Fruit fly (Drosophila melanogaster) whole organism, pupa: Measurements from ENCODE around the gene CG3226.

Experiments used
- CG10348 ChIP-seq: fragments of 200-800 bp; sonication (Bioruptor generic); IDR thresholded peaks from 2 replicates; pipeline ENCODE4 v1.3.6; 2022; ENCODE audit warnings: missing biosample characterization, missing genetic modification characterization
- CG12605 ChIP-seq: fragments of 200-800 bp; sonication (Bioruptor generic); IDR thresholded peaks from 2 replicates; pipeline ENCODE4 v1.3.6; 2022; ENCODE audit warnings: missing biosample characterization, missing genetic modification characterization
- CG13204 ChIP-seq: fragments of 200-800 bp; sonication (Bioruptor generic); optimal IDR thresholded peaks from 2 replicates; lab custom pipeline; 2018; ENCODE audit warnings: missing biosample characterization, mild to moderate bottlenecking, missing genetic modification characterization, moderate library complexity
- CG14655 ChIP-seq: fragments of 200-800 bp; sonication (Bioruptor generic); optimal IDR thresholded peaks from 3 replicates; lab custom pipeline; 2017; ENCODE audit warnings: mild to moderate bottlenecking, missing biosample characterization, missing genetic modification reagents, missing genetic modification characterization
- CG15710 ChIP-seq: fragments of 200-800 bp; sonication (Bioruptor generic); optimal IDR thresholded peaks from 2 replicates; lab custom pipeline; 2018; ENCODE audit warnings: missing biosample characterization, mild to moderate bottlenecking, missing genetic modification characterization, moderate library complexity
- CG17806 ChIP-seq: fragments of 200-800 bp; sonication (Bioruptor generic); optimal IDR thresholded peaks from 2 replicates; lab custom pipeline; 2018; ENCODE audit warnings: missing biosample characterization, mild to moderate bottlenecking, missing genetic modification characterization, moderate library complexity
- CG32121 ChIP-seq: fragments of 200-800 bp; sonication (Bioruptor generic); IDR thresholded peaks from 2 replicates; pipeline ENCODE4 v1.3.6; 2022; ENCODE audit warnings: missing biosample characterization, missing genetic modification characterization
- CG34367 ChIP-seq: fragments of 200-800 bp; sonication (Bioruptor generic); optimal IDR thresholded peaks from 2 replicates; lab custom pipeline; 2018; ENCODE audit warnings: missing biosample characterization, mild to moderate bottlenecking, missing genetic modification characterization
- CG4496 ChIP-seq: fragments of 200-800 bp; sonication (Bioruptor generic); IDR thresholded peaks from 3 replicates; pipeline ENCODE4 v1.3.6; 2022; ENCODE audit warnings: missing biosample characterization, missing genetic modification characterization
- CG8159 ChIP-seq: fragments of 200-800 bp; sonication (Bioruptor generic); optimal IDR thresholded peaks from 3 replicates; lab custom pipeline; 2018; ENCODE audit warnings: missing biosample characterization, mild to moderate bottlenecking, missing genetic modification characterization, moderate library complexity
- CG8301 ChIP-seq: fragments of 200-800 bp; sonication (Bioruptor generic); optimal IDR thresholded peaks from 2 replicates; lab custom pipeline; 2018; ENCODE audit warnings: missing biosample characterization, mild to moderate bottlenecking, missing genetic modification characterization
- CG9948 ChIP-seq: fragments of 200-800 bp; sonication (Bioruptor generic); optimal IDR thresholded peaks from 2 replicates; lab custom pipeline; 2018; ENCODE audit warnings: missing biosample characterization, mild to moderate bottlenecking, missing genetic modification characterization, moderate library complexity
- D1 ChIP-seq: fragments of 200-800 bp; sonication (Bioruptor generic); optimal IDR thresholded peaks from 2 replicates; lab custom pipeline; 2018; ENCODE audit warnings: missing biosample characterization, mild to moderate bottlenecking, missing genetic modification characterization, moderate library complexity
- EcR ChIP-seq: fragments of 200-800 bp; sonication (Bioruptor generic); optimal IDR thresholded peaks from 3 replicates; lab custom pipeline; 2019; ENCODE audit warnings: missing biosample characterization, missing genetic modification characterization, mild to moderate bottlenecking, moderate library complexity, missing genetic modification reagents
- Ets98B ChIP-seq: fragments of 200-800 bp; sonication (Bioruptor generic); IDR thresholded peaks from 2 replicates; pipeline ENCODE4 v1.3.6; 2022; ENCODE audit warnings: missing biosample characterization, missing genetic modification characterization
- Pif1A ChIP-seq: fragments of 200-800 bp; sonication (Bioruptor generic); optimal IDR thresholded peaks from 3 replicates; lab custom pipeline; 2016; ENCODE audit warnings: missing biosample characterization, missing genetic modification characterization
- Pif1B ChIP-seq: fragments of 200-800 bp; sonication (Bioruptor generic); optimal IDR thresholded peaks from 3 replicates; lab custom pipeline; 2016; ENCODE audit warnings: missing biosample characterization, missing genetic modification characterization
- Snoo ChIP-seq: fragments of 200-800 bp; sonication (Bioruptor generic); optimal IDR thresholded peaks from 3 replicates; lab custom pipeline; 2017; ENCODE audit warnings: missing biosample characterization, mild to moderate bottlenecking, missing genetic modification characterization, inconsistent platforms
- fd96Ca ChIP-seq: fragments of 200-800 bp; sonication (Bioruptor generic); IDR thresholded peaks from 3 replicates; pipeline ENCODE4 v1.3.6; 2022; ENCODE audit warnings: missing biosample characterization, missing genetic modification characterization
- gl ChIP-seq: fragments of 200-800 bp; sonication (Bioruptor generic); optimal IDR thresholded peaks from 2 replicates; lab custom pipeline; 2018; ENCODE audit warnings: missing biosample characterization, mild to moderate bottlenecking, missing genetic modification characterization
- rn ChIP-seq: fragments of 200-800 bp; sonication (Bioruptor generic); IDR thresholded peaks from 2 replicates; pipeline ENCODE4 v1.3.6; 2022; ENCODE audit warnings: missing biosample characterization, missing genetic modification characterization

Gene CG3226

DNA sequence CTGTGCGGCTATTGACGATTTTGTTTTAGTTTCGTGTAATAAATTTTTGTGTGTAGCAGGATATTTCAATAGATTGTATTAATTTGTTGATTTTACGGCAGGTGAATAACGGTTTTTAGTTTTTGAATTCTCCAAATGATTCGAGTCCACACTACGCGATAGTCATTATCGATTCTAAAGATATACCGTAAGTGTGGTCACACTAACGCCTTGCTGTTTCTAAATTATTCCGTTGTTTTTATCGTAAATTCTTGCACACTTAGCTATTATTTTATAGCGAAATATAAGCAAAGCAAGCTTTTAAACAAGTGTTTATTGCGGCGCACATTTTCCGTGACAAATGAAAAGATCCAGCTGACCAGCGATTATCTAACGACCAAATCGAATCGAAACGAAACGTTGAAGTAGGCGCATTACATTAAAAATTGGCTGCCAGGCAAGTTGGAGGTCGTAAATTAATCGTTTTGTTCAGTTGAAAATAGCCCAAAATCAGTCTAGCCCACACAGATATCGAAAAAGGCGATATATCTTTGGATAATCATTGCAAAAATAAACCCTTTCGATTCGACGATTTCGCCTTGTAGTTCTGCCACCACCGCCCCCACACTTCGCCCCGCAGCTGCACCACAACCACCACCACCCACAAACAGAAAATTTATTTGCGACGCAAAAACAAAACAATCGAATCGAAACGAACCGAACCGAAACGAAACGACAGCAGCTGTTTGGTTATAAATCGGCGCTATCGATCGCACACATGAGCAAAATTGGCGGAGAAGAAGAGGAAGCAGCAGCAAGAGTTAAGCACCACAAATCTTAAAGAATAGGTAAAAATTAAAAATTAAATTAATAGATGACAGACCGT lies 29.8 kb upstream of the CG3226 start, which contains the start of gene Pink1:
Gene Pink1, plus strand, starts transcription at position 164 of the 865 bp plus-strand sequence.
- no peak for TF ChIP-seq CG14655 (GFP tag; lab: Kevin White, UChicago)
- TF ChIP-seq CG10348 (GFP tag; lab: Robert Waterston, UW), result no peak
- TF ChIP-seq fd96Ca, result no peak
- no peak for TF ChIP-seq CG13204 (GFP tag; lab: Kevin White, UChicago)
- TF ChIP-seq rn (GFP tag; lab: Robert Waterston, UW), result no peak
- TF ChIP-seq CG8301 (tag; lab: Kevin White, UChicago), result no peak
- no peak for TF ChIP-seq CG15710 (tag; lab: Kevin White, UChicago)
- TF ChIP-seq Ets98B (GFP tag; lab: Robert Waterston, UW), result no peak
- TF ChIP-seq gl (tag; lab: Kevin White, UChicago), result no peak

- TF ChIP-seq gl (tag; lab: Kevin White, UChicago), result no peak
- no peak for TF ChIP-seq CG34367
- no peak for TF ChIP-seq Ets98B (GFP tag; lab: Robert Waterston, UW)
- no peak for TF ChIP-seq Snoo (tag; lab: Kevin White, UChicago)
- no peak for TF ChIP-seq Pif1A (GFP tag; lab: Kevin White, UChicago)
- TF ChIP-seq CG32121, result no peak
- TF ChIP-seq CG9948 (tag; lab: Kevin White, UChicago), result no peak
- no peak for TF ChIP-seq CG17806 (tag; lab: Kevin White, UChicago)
- TF ChIP-seq D1, result no peak
- no peak for TF ChIP-seq CG12605 (GFP tag; lab: Robert Waterston, UW)
- TF ChIP-seq Pif1B, result no peak
- TF ChIP-seq CG14655 (GFP tag; lab: Kevin White, UChicago), result no peak
- TF ChIP-seq EcR (GFP tag; lab: Kevin White, UChicago), result no peak
- no peak for TF ChIP-seq CG8301 (tag; lab: Kevin White, UChicago)
Measured at dm6 chrX:6681467-6681866, 27.4 kb upstream of the CG3226 start, which contains the start of gene Fum2. Gene Fum2, plus strand, starts transcription at chrX:6681767.

DNA sequence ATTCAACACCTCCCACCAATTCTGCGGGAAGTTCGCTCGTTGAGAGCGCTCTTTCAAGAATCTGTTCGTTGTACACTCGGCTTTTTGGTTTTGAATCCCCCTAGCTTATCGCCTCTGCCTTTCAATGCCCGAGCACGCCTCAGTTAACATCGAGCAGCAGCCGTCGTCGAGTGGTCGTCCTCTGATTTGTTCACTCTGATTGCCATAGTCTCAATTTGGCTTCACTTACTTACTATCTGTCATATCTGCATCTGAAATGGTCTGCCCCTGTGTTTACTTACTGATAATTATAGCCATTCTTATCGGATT lies 25.4 kb upstream of the CG3226 start:
- TF ChIP-seq CG15710 (tag; lab: Kevin White, UChicago), result no peak
- peak; percentile 43 for TF ChIP-seq EcR (GFP tag; lab: Kevin White, UChicago)

dm6 chrX:6678635-6679501 lies 24.8 kb upstream of the CG3226 start, which contains the start of gene ND-ASHI:
Gene ND-ASHI, minus strand, starts transcription at chrX:6679118.
- TF ChIP-seq CG13204 (GFP tag; lab: Kevin White, UChicago), result peak; percentile 93
- no peak for TF ChIP-seq D1
- peak; percentile 92 for TF ChIP-seq rn (GFP tag; lab: Robert Waterston, UW)
- TF ChIP-seq CG4496 (GFP tag; lab: Robert Waterston, UW), result peak; percentile 99
- TF ChIP-seq CG15710 (tag; lab: Kevin White, UChicago), result peak; percentile 97
- TF ChIP-seq CG34367, result peak; percentile 97
- peak; percentile 95 for TF ChIP-seq CG9948 (tag; lab: Kevin White, UChicago)
- peak; percentile 95 for TF ChIP-seq CG17806 (tag; lab: Kevin White, UChicago)
- peak; percentile 97 for TF ChIP-seq CG14655 (GFP tag; lab: Kevin White, UChicago)
- peak; percentile 97 for TF ChIP-seq Pif1A (GFP tag; lab: Kevin White, UChicago)
- peak; percentile 97 for TF ChIP-seq CG12605 (GFP tag; lab: Robert Waterston, UW)
- TF ChIP-seq gl (tag; lab: Kevin White, UChicago), result peak; percentile 92
- peak; percentile 98 for TF ChIP-seq fd96Ca
- peak; percentile 96 for TF ChIP-seq CG8159 (tag; lab: Kevin White, UChicago)
- TF ChIP-seq CG8301 (tag; lab: Kevin White, UChicago), result peak; percentile 97
- peak; percentile 96 for TF ChIP-seq Pif1B
- TF ChIP-seq CG10348 (GFP tag; lab: Robert Waterston, UW), result peak; percentile 89
- peak; percentile 97 for TF ChIP-seq CG32121
- peak; percentile 61 for TF ChIP-seq EcR (GFP tag; lab: Kevin White, UChicago)
- TF ChIP-seq Ets98B (GFP tag; lab: Robert Waterston, UW), result peak; percentile 98
- peak; percentile 96 for TF ChIP-seq Snoo (tag; lab: Kevin White, UChicago)
- TF ChIP-seq, all 21 proteins: peak for 20

DNA sequence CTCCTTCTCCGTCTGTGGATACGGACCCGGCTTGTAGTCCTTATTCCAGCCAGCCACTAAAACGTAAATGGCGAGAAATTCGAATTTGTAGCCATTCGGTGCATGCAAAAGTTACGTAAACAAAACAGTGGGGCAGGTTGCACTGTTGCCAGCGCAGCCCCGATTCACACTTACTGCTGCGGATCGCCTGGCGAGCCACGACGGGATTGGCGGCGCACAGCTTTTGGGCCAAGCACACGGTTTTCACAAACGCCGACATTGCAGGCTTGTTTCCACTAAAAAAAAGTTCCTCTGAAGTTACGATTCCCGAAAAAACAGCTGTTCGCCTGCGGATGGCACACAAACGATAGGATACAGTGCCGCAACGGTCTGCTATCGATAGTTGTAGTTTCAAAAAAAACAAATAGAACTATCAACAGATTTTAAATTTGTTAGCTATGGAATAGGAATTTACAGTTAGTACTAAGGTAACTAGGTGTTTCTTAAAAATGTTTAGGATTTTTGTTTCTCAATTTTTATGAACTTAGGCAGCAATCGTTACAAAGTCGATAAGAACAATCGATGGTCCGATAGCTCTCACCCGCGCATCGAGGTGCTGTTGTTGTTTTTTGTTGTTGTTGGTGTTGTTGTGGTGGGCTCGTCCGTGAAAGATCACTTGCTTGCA lies 23.9 kb upstream of the CG3226 start, which contains the start of gene Fum1:
Gene Fum1, plus strand, starts transcription at position 599 of the 664 bp plus-strand sequence.
- TF ChIP-seq CG15710 (tag; lab: Kevin White, UChicago) (no peak), CG13204 (GFP tag; lab: Kevin White, UChicago) (no peak), D1 (no peak), Pif1B (no peak), Ets98B (GFP tag; lab: Robert Waterston, UW) (no peak), CG14655 (GFP tag; lab: Kevin White, UChicago) (no peak), Snoo (tag; lab: Kevin White, UChicago) (no peak), CG4496 (GFP tag; lab: Robert Waterston, UW) (no peak), fd96Ca (no peak), Pif1A (GFP tag; lab: Kevin White, UChicago) (no peak), rn (GFP tag; lab: Robert Waterston, UW) (no peak), CG34367 (no peak), gl (tag; lab: Kevin White, UChicago) (no peak), CG12605 (GFP tag; lab: Robert Waterston, UW) (no peak), CG32121 (no peak), CG8159 (tag; lab: Kevin White, UChicago) (no peak), CG17806 (tag; lab: Kevin White, UChicago) (no peak)
